Fruit fly (Drosophila melanogaster) whole organism, embryonic: ENCODE data around the gene CG43450.

Experiments used
- Atf-2 ChIP-seq: fragments of 200-800 bp; sonication (Bioruptor generic); optimal IDR thresholded peaks from 2 replicates; lab custom pipeline; 2016; ENCODE audit warnings: missing biosample characterization, missing genetic modification characterization
- B-H2 ChIP-seq: fragments of 200-800 bp; sonication (Bioruptor generic); optimal IDR thresholded peaks from 2 replicates; lab custom pipeline; 2018; ENCODE audit warnings: missing biosample characterization, mild to moderate bottlenecking, missing genetic modification characterization
- CG10543 ChIP-seq: fragments of 200-800 bp; sonication (Bioruptor generic); optimal IDR thresholded peaks from 3 replicates; lab custom pipeline; 2017; ENCODE audit warnings: missing biosample characterization, mild to moderate bottlenecking, missing genetic modification characterization, moderate library complexity
- CG10654 ChIP-seq: fragments of 200-800 bp; sonication (Bioruptor generic); optimal IDR thresholded peaks from 2 replicates; lab custom pipeline; 2016; ENCODE audit warnings: missing biosample characterization, missing genetic modification characterization
- CG12659 ChIP-seq: fragments of 200-800 bp; sonication (Bioruptor generic); optimal IDR thresholded peaks from 3 replicates; lab custom pipeline; 2017; ENCODE audit warnings: mild to moderate bottlenecking, missing biosample characterization, missing genetic modification reagents, missing genetic modification characterization
- CG13624 ChIP-seq: fragments of 200-800 bp; sonication (Bioruptor generic); optimal IDR thresholded peaks from 2 replicates; lab custom pipeline; 2016; ENCODE audit warnings: missing biosample characterization, missing genetic modification characterization
- CG13894 ChIP-seq: fragments of 200-800 bp; sonication (Bioruptor generic); optimal IDR thresholded peaks from 3 replicates; lab custom pipeline; 2018; ENCODE audit warnings: missing biosample characterization, mild to moderate bottlenecking, missing genetic modification characterization, moderate library complexity
- CG14667 ChIP-seq: fragments of 200-800 bp; sonication (Bioruptor generic); IDR thresholded peaks from 2 replicates; pipeline ENCODE4 v1.3.6; 2022; ENCODE audit warnings: missing biosample characterization, missing genetic modification characterization
- CG17361 ChIP-seq: fragments of 200-800 bp; sonication (Bioruptor generic); IDR thresholded peaks from 3 replicates; pipeline ENCODE4 v1.3.6; 2022; ENCODE audit warnings: missing biosample characterization, missing genetic modification characterization
- CG2120 ChIP-seq: fragments of 200-800 bp; sonication (Bioruptor generic); optimal IDR thresholded peaks from 3 replicates; lab custom pipeline; 2016; ENCODE audit warnings: missing biosample characterization, missing genetic modification characterization
- CG30020 ChIP-seq: fragments of 200-800 bp; optimal IDR thresholded peaks from 2 replicates; lab custom pipeline; 2019; ENCODE audit warnings: missing biosample characterization, mild to moderate bottlenecking, missing genetic modification characterization, moderate library complexity
- CG32767 ChIP-seq: fragments of 200-800 bp; sonication (Bioruptor generic); IDR thresholded peaks from 2 replicates; pipeline ENCODE4 v1.3.6; 2022; ENCODE audit warnings: missing biosample characterization, missing genetic modification characterization
- CG3407 ChIP-seq: fragments of 200-800 bp; sonication (Bioruptor generic); optimal IDR thresholded peaks from 2 replicates; lab custom pipeline; 2018; ENCODE audit warnings: missing biosample characterization, mild to moderate bottlenecking, missing genetic modification characterization
- CG34376 ChIP-seq: fragments of 200-800 bp; sonication (Bioruptor generic); optimal IDR thresholded peaks from 2 replicates; lab custom pipeline; 2018; ENCODE audit warnings: missing biosample characterization, mild to moderate bottlenecking, missing genetic modification characterization
- CG42726 ChIP-seq: fragments of 200-800 bp; sonication (Bioruptor generic); IDR thresholded peaks from 2 replicates; pipeline ENCODE4 v1.3.6; 2022; ENCODE audit warnings: missing biosample characterization, missing genetic modification characterization; ENCODE audit not compliant: partially characterized antibody
- CG9609 ChIP-seq: fragments of 200-800 bp; sonication (Bioruptor generic); optimal IDR thresholded peaks from 3 replicates; lab custom pipeline; 2016; ENCODE audit warnings: missing biosample characterization, missing genetic modification characterization
- Camta ChIP-seq: fragments of 200-800 bp; sonication (Bioruptor generic); optimal IDR thresholded peaks from 2 replicates; lab custom pipeline; 2016; ENCODE audit warnings: missing biosample characterization, missing genetic modification characterization
- CoRest ChIP-seq: fragments of 200-800 bp; sonication (Bioruptor generic); optimal IDR thresholded peaks from 3 replicates; lab custom pipeline; 2018; ENCODE audit warnings: missing biosample characterization, mild to moderate bottlenecking, missing genetic modification characterization, moderate library complexity
- CrebB ChIP-seq: fragments of 200-800 bp; sonication (Bioruptor generic); optimal IDR thresholded peaks from 3 replicates; lab custom pipeline; 2018; ENCODE audit warnings: missing biosample characterization, mild to moderate bottlenecking, missing genetic modification characterization
- D19B ChIP-seq: fragments of 200-800 bp; sonication (Bioruptor generic); optimal IDR thresholded peaks from 2 replicates; lab custom pipeline; 2017; ENCODE audit warnings: missing biosample characterization, mild to moderate bottlenecking, missing genetic modification characterization
- Drgx ChIP-seq: fragments of 200-800 bp; sonication (Bioruptor generic); IDR thresholded peaks from 2 replicates; pipeline ENCODE4 v1.3.6; 2022; ENCODE audit warnings: missing biosample characterization, missing genetic modification characterization
- Fer3 ChIP-seq: fragments of 200-800 bp; sonication (Bioruptor generic); optimal IDR thresholded peaks from 2 replicates; lab custom pipeline; 2018; ENCODE audit warnings: missing biosample characterization, mild to moderate bottlenecking, missing genetic modification characterization, moderate library complexity
- H15 ChIP-seq: fragments of 200-800 bp; sonication (Bioruptor generic); IDR thresholded peaks from 3 replicates; pipeline ENCODE4 v1.3.6; 2022; ENCODE audit warnings: missing biosample characterization, missing genetic modification characterization
- H2.0 ChIP-seq: fragments of 200-800 bp; sonication (Bioruptor generic); IDR thresholded peaks from 2 replicates; pipeline ENCODE4 v1.3.6; 2022; ENCODE audit warnings: missing biosample characterization, missing genetic modification characterization
- Lim3 ChIP-seq: fragments of 200-800 bp; sonication (Bioruptor generic); IDR thresholded peaks from 2 replicates; pipeline ENCODE4 v1.3.6; 2022; ENCODE audit warnings: missing biosample characterization, missing genetic modification characterization
- Mad ChIP-seq: fragments of 200-800 bp; sonication (Bioruptor generic); optimal IDR thresholded peaks from 2 replicates; lab custom pipeline; 2016; ENCODE audit warnings: missing biosample characterization, missing genetic modification characterization
- NK7.1 ChIP-seq: fragments of 200-800 bp; sonication (Bioruptor generic); optimal IDR thresholded peaks from 3 replicates; lab custom pipeline; 2016; ENCODE audit warnings: missing biosample characterization, missing genetic modification characterization
- Nf-YA ChIP-seq: fragments of 200-800 bp; sonication (Bioruptor generic); IDR thresholded peaks from 2 replicates; pipeline ENCODE4 v1.3.6; 2022; ENCODE audit warnings: missing biosample characterization, missing genetic modification characterization
- Nf-YB ChIP-seq: fragments of 200-800 bp; sonication (Bioruptor generic); optimal IDR thresholded peaks from 3 replicates; lab custom pipeline; 2019; ENCODE audit warnings: missing biosample characterization, mild to moderate bottlenecking, missing genetic modification characterization, moderate library complexity
- al ChIP-seq: fragments of 200-800 bp; sonication (Bioruptor generic); IDR thresholded peaks from 2 replicates; pipeline ENCODE4 v1.3.6; 2022; ENCODE audit warnings: missing biosample characterization, missing genetic modification characterization
- bsh ChIP-seq, 2 experiments: fragments of 200-800 bp; sonication (Bioruptor generic); optimal IDR thresholded peaks; 2 replicates each; lab custom pipeline; 2017 to 2018; ENCODE audit warnings: mild to moderate bottlenecking in 2 of 2, missing biosample characterization in 2 of 2, missing genetic modification characterization in 2 of 2, moderate library complexity in 1 of 2
- chinmo ChIP-seq: fragments of 200-800 bp; sonication (Bioruptor generic); IDR thresholded peaks from 4 replicates; pipeline ENCODE4 v1.3.6; 2022; ENCODE audit warnings: missing biosample characterization, missing genetic modification characterization; ENCODE audit not compliant: partially characterized antibody
- esg ChIP-seq: fragments of 200-800 bp; sonication (Bioruptor generic); conservative IDR thresholded peaks from 2 replicates; pipeline ENCODE4 v1.3.6; 2022; ENCODE audit warnings: missing biosample characterization, missing genetic modification characterization
- exex ChIP-seq: fragments of 200-800 bp; sonication (Bioruptor generic); optimal IDR thresholded peaks from 4 replicates; lab custom pipeline; 2018; ENCODE audit warnings: missing biosample characterization, mild to moderate bottlenecking, missing genetic modification characterization, moderate library complexity
- hbn ChIP-seq: fragments of 200-800 bp; sonication (Bioruptor generic); IDR thresholded peaks from 2 replicates; pipeline ENCODE4 v1.3.6; 2022; ENCODE audit warnings: missing biosample characterization, missing genetic modification characterization; ENCODE audit not compliant: partially characterized antibody
- insv ChIP-seq, 2 experiments: fragments of 200-800 bp; sonication (Bioruptor generic); optimal IDR thresholded peaks; 3 replicates each; lab custom pipeline; 2016 to 2018; ENCODE audit warnings: missing biosample characterization in 2 of 2, missing genetic modification characterization in 2 of 2
- inv ChIP-seq: fragments of 200-800 bp; sonication (Bioruptor generic); IDR thresholded peaks from 2 replicates; pipeline ENCODE4 v1.3.6; 2022; ENCODE audit warnings: missing biosample characterization, missing genetic modification characterization; ENCODE audit not compliant: partially characterized antibody
- kah ChIP-seq: fragments of 200-800 bp; sonication (Bioruptor generic); optimal IDR thresholded peaks from 2 replicates; lab custom pipeline; 2018; ENCODE audit warnings: missing biosample characterization, mild to moderate bottlenecking, missing genetic modification characterization
- ken ChIP-seq: fragments of 200-800 bp; sonication (Bioruptor generic); IDR thresholded peaks from 3 replicates; pipeline ENCODE4 v1.3.6; 2022; ENCODE audit warnings: missing biosample characterization, missing genetic modification characterization
- lilli ChIP-seq: fragments of 200-800 bp; sonication (Bioruptor generic); optimal IDR thresholded peaks from 3 replicates; lab custom pipeline; 2016; ENCODE audit warnings: missing biosample characterization, missing genetic modification characterization
- luna ChIP-seq: fragments of 200-800 bp; sonication (Bioruptor generic); optimal IDR thresholded peaks from 2 replicates; lab custom pipeline; 2016; ENCODE audit warnings: missing biosample characterization, missing genetic modification characterization
- nmo ChIP-seq: fragments of 200-800 bp; sonication (Bioruptor generic); optimal IDR thresholded peaks from 2 replicates; lab custom pipeline; 2018; ENCODE audit warnings: missing biosample characterization, mild to moderate bottlenecking, missing genetic modification characterization, moderate library complexity
- repo ChIP-seq: fragments of 200-800 bp; sonication (Bioruptor generic); optimal IDR thresholded peaks from 2 replicates; lab custom pipeline; 2016; ENCODE audit warnings: missing biosample characterization, missing genetic modification characterization
- run ChIP-seq: fragments of 200-800 bp; sonication (Bioruptor generic); optimal IDR thresholded peaks from 3 replicates; lab custom pipeline; 2018; ENCODE audit warnings: missing biosample characterization, mild to moderate bottlenecking, missing genetic modification characterization
- sisA ChIP-seq: fragments of 200-800 bp; sonication (Bioruptor generic); IDR thresholded peaks from 2 replicates; pipeline ENCODE4 v1.3.6; 2022; ENCODE audit warnings: missing biosample characterization, missing genetic modification characterization
- ttk ChIP-seq: fragments of 200-800 bp; sonication (Bioruptor generic); IDR thresholded peaks from 2 replicates; pipeline ENCODE4 v2.1.2; 2022; ENCODE audit warnings: missing biosample characterization, missing genetic modification characterization
- vnd ChIP-seq: fragments of 200-800 bp; sonication (Bioruptor generic); IDR thresholded peaks from 3 replicates; pipeline ENCODE4 v1.3.6; 2022; ENCODE audit warnings: missing biosample characterization, missing genetic modification characterization; ENCODE audit not compliant: partially characterized antibody
- wek ChIP-seq: fragments of 200-800 bp; sonication (Bioruptor generic); optimal IDR thresholded peaks from 3 replicates; lab custom pipeline; 2018; ENCODE audit warnings: missing biosample characterization, mild to moderate bottlenecking, missing genetic modification characterization, moderate library complexity
- wor ChIP-seq: fragments of 200-800 bp; sonication (Bioruptor generic); IDR thresholded peaks from 2 replicates; pipeline ENCODE4 v1.3.6; 2022; ENCODE audit warnings: missing biosample characterization, missing genetic modification characterization
- zf30C ChIP-seq: fragments of 200-800 bp; sonication (Bioruptor generic); optimal IDR thresholded peaks from 3 replicates; lab custom pipeline; 2018; ENCODE audit warnings: missing biosample characterization, mild to moderate bottlenecking, missing genetic modification characterization

CG43450 gene

DNA sequence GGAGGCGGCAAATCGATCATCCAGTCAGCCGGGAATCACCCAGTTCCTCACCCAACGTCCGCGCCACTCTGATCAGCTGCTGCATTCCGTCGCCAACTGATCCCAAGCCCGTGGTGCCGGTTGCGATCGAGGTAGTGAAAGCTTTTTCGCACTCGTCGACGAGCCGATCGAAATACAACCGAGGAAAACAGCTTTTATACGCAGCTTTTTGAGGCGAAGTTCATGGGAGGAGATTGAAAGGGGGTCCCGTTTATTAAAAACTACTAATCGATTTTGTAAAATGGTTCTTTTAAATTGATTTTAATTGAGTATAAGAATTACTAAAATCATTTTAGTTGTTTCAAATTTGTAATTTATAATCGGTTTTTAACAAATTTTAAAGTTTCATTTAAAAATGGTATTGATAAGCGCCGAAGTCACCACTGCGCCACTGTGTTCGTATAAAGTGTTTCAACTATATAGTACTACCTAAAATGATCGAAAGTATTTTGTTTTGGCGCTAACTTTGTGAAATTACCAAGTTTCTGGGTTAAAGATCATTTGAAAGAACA, 26.3 kb downstream of the CG43450 start, which contains the start of gene CG4860 (continued):
- TF ChIP-seq hbn (no peak), CG12659 (GFP tag; lab: Kevin White, UChicago) (peak; percentile 91), ttk (peak; percentile 83), esg (GFP tag; lab: Robert Waterston, UW) (peak; percentile 79), bsh (GFP tag; optimal IDR thresholded peaks at IDR 0.05; lab: Kevin White, UChicago) (peak; percentile 50 to 86), H2.0 (peak; percentile 81), nmo (GFP tag; lab: Kevin White, UChicago) (peak; percentile 89), Fer3 (tag; lab: Kevin White, UChicago) (peak; percentile 88), B-H2 (peak; percentile 80), H15 (peak; percentile 84), zf30C (GFP tag; lab: Kevin White, UChicago) (no peak), Nf-YA (peak; percentile 68), run (tag; lab: Kevin White, UChicago) (peak; percentile 72), al (GFP tag; lab: Robert Waterston, UW) (peak; percentile 89), wor (GFP tag; lab: Robert Waterston, UW) (peak; percentile 66), vnd (GFP tag; lab: Robert Waterston, UW) (no peak), CrebB (tag; lab: Kevin White, UChicago) (peak; percentile 52), luna (GFP tag; lab: Kevin White, UChicago) (peak; percentile 70), CG3407 (GFP tag; lab: Kevin White, UChicago) (peak; percentile 74), chinmo (GFP tag; lab: Robert Waterston, UW) (no peak), CG13894 (tag; lab: Kevin White, UChicago) (peak; percentile 77), CG14667 (GFP tag; lab: Robert Waterston, UW) (peak; percentile 80), CG9609 (peak; percentile 82), Atf-2 (GFP tag; lab: Kevin White, UChicago) (peak; percentile 60), CG32767 (GFP tag; lab: Robert Waterston, UW) (peak; percentile 64), lilli (GFP tag; lab: Kevin White, UChicago) (peak; percentile 93), exex (peak; percentile 56), Mad (GFP tag; lab: Kevin White, UChicago) (peak; percentile 79), sisA (GFP tag; lab: Robert Waterston, UW) (peak; percentile 74), Nf-YB (GFP tag; lab: Kevin White, UChicago) (peak; percentile 56), Drgx (GFP tag; lab: Robert Waterston, UW) (peak; percentile 88), kah (GFP tag; lab: Kevin White, UChicago) (peak; percentile 63), D19B (GFP tag; lab: Kevin White, UChicago) (peak; percentile 57), Camta (peak; percentile 82), insv (GFP tag; optimal IDR thresholded peaks at IDR 0.05; lab: Kevin White, UChicago) (peak in 1 of 2 experiments; percentile 11), CG42726 (GFP tag; lab: Robert Waterston, UW) (no peak), NK7.1 (GFP tag; lab: Kevin White, UChicago) (peak; percentile 77), CG10654 (peak; percentile 78), Lim3 (no peak), CG30020 (tag; lab: Kevin White, UChicago) (no peak), repo (GFP tag; lab: Kevin White, UChicago) (peak; percentile 63), wek (GFP tag; lab: Kevin White, UChicago) (peak; percentile 43), CoRest (tag; lab: Kevin White, UChicago) (peak; percentile 91), CG10543 (peak; percentile 82), CG34376 (GFP tag; lab: Kevin White, UChicago) (peak; percentile 55), CG17361 (GFP tag; lab: Robert Waterston, UW) (no peak; the same call in 2 of the 3 replicates), inv (GFP tag; lab: Robert Waterston, UW) (no peak), CG13624 (peak; percentile 87), ken (GFP tag; lab: Robert Waterston, UW) (peak; percentile 87), CG2120 (GFP tag; lab: Kevin White, UChicago) (peak; percentile 96)
